Worm (Caenorhabditis elegans) whole organism, young adult: ENCODE data around the gene F26F12.4.
A peak's percentile ranks its signal among the peaks of the same experiment; 100 is the strongest.

Experiments
- B0336.3 ChIP-seq: fragments of 200-800 bp; sonication (Bioruptor generic); IDR thresholded peaks from 2 replicates; pipeline ENCODE4 v1.3.6; 2022; ENCODE audit warnings: missing genetic modification characterization, missing compliant biosample characterization
- C17E4.6 ChIP-seq: fragments of 200-800 bp; sonication (Bioruptor generic); IDR thresholded peaks from 2 replicates; pipeline ENCODE4 v1.3.6; 2022; ENCODE audit warnings: missing genetic modification reagents, missing genetic modification characterization, missing compliant biosample characterization
- F22D6.2 ChIP-seq: sonication (generic microtip); optimal IDR thresholded peaks from 2 replicates; lab custom pipeline; 2016; ENCODE audit warnings: mild to moderate bottlenecking, missing genetic modification characterization, missing compliant biosample characterization
- F23B12.7 ChIP-seq: sonication (generic microtip); optimal IDR thresholded peaks from 2 replicates; lab custom pipeline; 2017; ENCODE audit warnings: missing genetic modification characterization, mild to moderate bottlenecking, missing compliant biosample characterization, antibody characterized with exemption, moderate library complexity; ENCODE audit not compliant: insufficient read depth
- F49E8.2 ChIP-seq: sonication (generic microtip); optimal IDR thresholded peaks from 3 replicates; lab custom pipeline; 2017; ENCODE audit warnings: missing genetic modification characterization, mild to moderate bottlenecking, missing compliant biosample characterization, antibody characterized with exemption, moderate library complexity; ENCODE audit not compliant: insufficient read depth
- F52B5.7 ChIP-seq: sonication (generic microtip); optimal IDR thresholded peaks from 2 replicates; lab custom pipeline; 2016; ENCODE audit warnings: mild to moderate bottlenecking, missing genetic modification characterization, missing compliant biosample characterization
- F55B11.4 ChIP-seq: sonication (generic microtip); optimal IDR thresholded peaks from 2 replicates; lab custom pipeline; 2016; ENCODE audit warnings: missing compliant biosample characterization, missing genetic modification characterization, borderline replicate concordance; ENCODE audit not compliant: insufficient read depth
- K11D2.4 ChIP-seq: fragments of 200-800 bp; sonication (Bioruptor generic); IDR thresholded peaks from 2 replicates; pipeline ENCODE4 v1.3.6; 2022; ENCODE audit warnings: missing genetic modification reagents, missing genetic modification characterization, missing compliant biosample characterization
- Y53G8AR.9 ChIP-seq: fragments of 200-800 bp; sonication (Bioruptor generic); conservative IDR thresholded peaks from 2 replicates; pipeline ENCODE4 v1.3.6; 2022; ENCODE audit warnings: missing genetic modification reagents, missing genetic modification characterization, missing compliant biosample characterization
- Y95B8A.8 ChIP-seq: fragments of 200-800 bp; sonication (Bioruptor generic); IDR thresholded peaks from 2 replicates; pipeline ENCODE4 v1.3.6; 2022; ENCODE audit warnings: missing genetic modification reagents, missing genetic modification characterization, missing compliant biosample characterization
- attf-5 ChIP-seq: fragments of 200-800 bp; sonication (Bioruptor generic); optimal IDR thresholded peaks from 2 replicates; lab custom pipeline; 2018; ENCODE audit warnings: mild to moderate bottlenecking, missing genetic modification characterization, missing compliant biosample characterization
- bed-2 ChIP-seq: fragments of 200-800 bp; sonication (Bioruptor generic); IDR thresholded peaks from 2 replicates; pipeline ENCODE4 v1.3.6; 2022; ENCODE audit warnings: missing genetic modification reagents, missing genetic modification characterization, missing compliant biosample characterization
- ccch-3 ChIP-seq: fragments of 200-800 bp; sonication (Bioruptor generic); optimal IDR thresholded peaks from 2 replicates; lab custom pipeline; 2018; ENCODE audit warnings: mild to moderate bottlenecking, missing genetic modification characterization, missing compliant biosample characterization
- cebp-1 ChIP-seq, 2 experiments: fragments of 200-800 bp in 1 of 2; sonication (Bioruptor generic) in 1 of 2; sonication (generic microtip) in 1 of 2; IDR thresholded peaks in 1 of 2; optimal IDR thresholded peaks in 1 of 2; 2 replicates each; pipeline versions ENCODE4 v1.3.6 to Lab custom; 2017 to 2022; ENCODE audit warnings: missing compliant biosample characterization in 2 of 2, missing genetic modification characterization in 2 of 2, mild to moderate bottlenecking in 1 of 2, missing genetic modification reagents in 1 of 2, moderate library complexity in 1 of 2
- ceh-40 ChIP-seq: fragments of 200-800 bp; sonication (Bioruptor generic); IDR thresholded peaks from 2 replicates; pipeline ENCODE4 v1.3.6; 2022; ENCODE audit warnings: missing genetic modification characterization, missing compliant biosample characterization
- ceh-58 ChIP-seq: fragments of 200-800 bp; sonication (Bioruptor generic); IDR thresholded peaks from 2 replicates; pipeline ENCODE4 v1.3.6; 2022; ENCODE audit warnings: missing genetic modification characterization, missing compliant biosample characterization
- chd-7 ChIP-seq: sonication (generic microtip); optimal IDR thresholded peaks from 2 replicates; lab custom pipeline; 2016; ENCODE audit warnings: mild to moderate bottlenecking, missing genetic modification characterization, moderate library complexity, missing compliant biosample characterization
- die-1 ChIP-seq: sonication (generic microtip); optimal IDR thresholded peaks from 2 replicates; lab custom pipeline; 2016; ENCODE audit warnings: missing genotype, mild to moderate bottlenecking, missing genetic modification characterization, missing compliant biosample characterization
- dox-1 ChIP-seq: fragments of 200-800 bp; sonication (Bioruptor generic); IDR thresholded peaks from 2 replicates; pipeline ENCODE4 v1.3.6; 2022; ENCODE audit warnings: missing genetic modification reagents, missing genetic modification characterization, missing compliant biosample characterization
- dpff-1 ChIP-seq: sonication (generic microtip); optimal IDR thresholded peaks from 2 replicates; lab custom pipeline; 2017; ENCODE audit warnings: mild to moderate bottlenecking, missing genetic modification characterization, missing compliant biosample characterization
- egl-44 ChIP-seq: fragments of 200-800 bp; sonication (Bioruptor generic); IDR thresholded peaks from 2 replicates; pipeline ENCODE4 v1.3.6; 2022; ENCODE audit warnings: missing genetic modification reagents, missing genetic modification characterization, missing compliant biosample characterization
- ets-4 ChIP-seq: fragments of 200-800 bp; sonication (Bioruptor generic); optimal IDR thresholded peaks from 2 replicates; lab custom pipeline; 2018; ENCODE audit warnings: mild to moderate bottlenecking, missing genetic modification characterization, missing compliant biosample characterization
- fkh-3 ChIP-seq: sonication (generic microtip); optimal IDR thresholded peaks from 2 replicates; lab custom pipeline; 2016; ENCODE audit warnings: mild to moderate bottlenecking, missing genetic modification characterization, missing compliant biosample characterization
- hlh-26 ChIP-seq: fragments of 200-800 bp; sonication (Bioruptor generic); conservative IDR thresholded peaks from 2 replicates; pipeline ENCODE4 v1.3.6; 2022; ENCODE audit warnings: missing genetic modification reagents, missing genetic modification characterization, missing compliant biosample characterization
- let-607 ChIP-seq, 2 experiments: fragments of 200-800 bp in 1 of 2; sonication (Bioruptor generic) in 1 of 2; sonication (generic microtip) in 1 of 2; optimal IDR thresholded peaks; 2 replicates each; lab custom pipeline; 2016 to 2018; ENCODE audit warnings: mild to moderate bottlenecking in 2 of 2, missing compliant biosample characterization in 2 of 2, missing genetic modification characterization in 2 of 2, moderate library complexity in 2 of 2, missing genotype in 1 of 2
- lin-54 ChIP-seq: fragments of 200-800 bp; sonication (Bioruptor generic); optimal IDR thresholded peaks from 2 replicates; lab custom pipeline; 2018; ENCODE audit warnings: mild to moderate bottlenecking, missing genetic modification characterization, missing compliant biosample characterization
- lir-1 ChIP-seq: fragments of 200-800 bp; sonication (Bioruptor generic); conservative IDR thresholded peaks from 2 replicates; pipeline ENCODE4 v1.3.6; 2022; ENCODE audit warnings: missing genetic modification reagents, missing genetic modification characterization, missing compliant biosample characterization
- madf-3 ChIP-seq: fragments of 200-800 bp; sonication (Bioruptor generic); IDR thresholded peaks from 2 replicates; pipeline ENCODE4 v1.3.6; 2022; ENCODE audit warnings: missing genetic modification reagents, missing genetic modification characterization, missing compliant biosample characterization
- mxl-1 ChIP-seq: sonication (generic microtip); optimal IDR thresholded peaks from 2 replicates; lab custom pipeline; 2016; ENCODE audit warnings: missing genetic modification characterization, missing compliant biosample characterization
- nfya-1 ChIP-seq: sonication (generic microtip); optimal IDR thresholded peaks from 2 replicates; lab custom pipeline; 2017; ENCODE audit warnings: antibody characterized with exemption, missing compliant biosample characterization, missing genetic modification characterization, borderline replicate concordance; ENCODE audit not compliant: insufficient read depth
- nhr-120 ChIP-seq: fragments of 200-800 bp; sonication (Bioruptor generic); IDR thresholded peaks from 2 replicates; pipeline ENCODE4 v1.3.6; 2022; ENCODE audit warnings: missing genetic modification characterization, missing compliant biosample characterization
- nhr-179 ChIP-seq: sonication (generic microtip); optimal IDR thresholded peaks from 2 replicates; lab custom pipeline; 2016; ENCODE audit warnings: mild to moderate bottlenecking, missing genetic modification characterization, missing compliant biosample characterization
- nhr-80 ChIP-seq: sonication (generic microtip); optimal IDR thresholded peaks from 2 replicates; lab custom pipeline; 2016; ENCODE audit warnings: missing genetic modification characterization, missing compliant biosample characterization
- nhr-90 ChIP-seq: sonication (generic microtip); optimal IDR thresholded peaks from 2 replicates; lab custom pipeline; 2016; ENCODE audit warnings: missing genotype, mild to moderate bottlenecking, missing genetic modification characterization, missing compliant biosample characterization
- pha-4 ChIP-seq: fragments of 150-350 bp; sonication (generic microtip); optimal IDR thresholded peaks from 2 replicates; lab custom pipeline; 2014; ENCODE audit warnings: missing biosample characterization, missing genetic modification reagents, missing genetic modification characterization
- rec-8 ChIP-seq, 2 experiments: sonication (generic microtip); optimal IDR thresholded peaks; 2 replicates each; lab custom pipeline; 2016; ENCODE audit warnings: mild to moderate bottlenecking in 2 of 2, missing genetic modification characterization in 2 of 2, missing genetic modification reagents in 2 of 2, missing genotype in 2 of 2, missing biosample characterization in 1 of 2, missing compliant biosample characterization in 1 of 2, moderate library complexity in 1 of 2
- sea-2 ChIP-seq: fragments of 200-800 bp; sonication (Bioruptor generic); IDR thresholded peaks from 2 replicates; pipeline ENCODE4 v1.3.6; 2022; ENCODE audit warnings: missing genetic modification characterization, missing compliant biosample characterization
- snpc-1.1 ChIP-seq: sonication (generic microtip); optimal IDR thresholded peaks from 2 replicates; lab custom pipeline; 2017; ENCODE audit warnings: missing genetic modification characterization, mild to moderate bottlenecking, missing compliant biosample characterization, antibody characterized with exemption, moderate library complexity, missing genotype, missing genetic modification reagents; ENCODE audit not compliant: insufficient read depth
- tbp1 ChIP-seq: fragments of 200-800 bp; sonication (Bioruptor generic); optimal IDR thresholded peaks from 2 replicates; lab custom pipeline; 2018; ENCODE audit warnings: mild to moderate bottlenecking, missing genetic modification characterization, missing compliant biosample characterization
- tlf-1 ChIP-seq: fragments of 200-800 bp; sonication (Bioruptor generic); optimal IDR thresholded peaks from 2 replicates; lab custom pipeline; 2018; ENCODE audit warnings: mild to moderate bottlenecking, missing genetic modification characterization, missing compliant biosample characterization
- zfh-2 ChIP-seq: fragments of 200-800 bp; sonication (Bioruptor generic); conservative IDR thresholded peaks from 2 replicates; pipeline ENCODE4 v1.3.6; 2022; ENCODE audit warnings: missing genetic modification reagents, missing genetic modification characterization, missing compliant biosample characterization
- ztf-3 ChIP-seq: fragments of 200-800 bp; sonication (Bioruptor generic); optimal IDR thresholded peaks from 2 replicates; lab custom pipeline; 2018; ENCODE audit warnings: mild to moderate bottlenecking, missing genetic modification characterization, missing compliant biosample characterization

The F26F12.4 gene

DNA sequence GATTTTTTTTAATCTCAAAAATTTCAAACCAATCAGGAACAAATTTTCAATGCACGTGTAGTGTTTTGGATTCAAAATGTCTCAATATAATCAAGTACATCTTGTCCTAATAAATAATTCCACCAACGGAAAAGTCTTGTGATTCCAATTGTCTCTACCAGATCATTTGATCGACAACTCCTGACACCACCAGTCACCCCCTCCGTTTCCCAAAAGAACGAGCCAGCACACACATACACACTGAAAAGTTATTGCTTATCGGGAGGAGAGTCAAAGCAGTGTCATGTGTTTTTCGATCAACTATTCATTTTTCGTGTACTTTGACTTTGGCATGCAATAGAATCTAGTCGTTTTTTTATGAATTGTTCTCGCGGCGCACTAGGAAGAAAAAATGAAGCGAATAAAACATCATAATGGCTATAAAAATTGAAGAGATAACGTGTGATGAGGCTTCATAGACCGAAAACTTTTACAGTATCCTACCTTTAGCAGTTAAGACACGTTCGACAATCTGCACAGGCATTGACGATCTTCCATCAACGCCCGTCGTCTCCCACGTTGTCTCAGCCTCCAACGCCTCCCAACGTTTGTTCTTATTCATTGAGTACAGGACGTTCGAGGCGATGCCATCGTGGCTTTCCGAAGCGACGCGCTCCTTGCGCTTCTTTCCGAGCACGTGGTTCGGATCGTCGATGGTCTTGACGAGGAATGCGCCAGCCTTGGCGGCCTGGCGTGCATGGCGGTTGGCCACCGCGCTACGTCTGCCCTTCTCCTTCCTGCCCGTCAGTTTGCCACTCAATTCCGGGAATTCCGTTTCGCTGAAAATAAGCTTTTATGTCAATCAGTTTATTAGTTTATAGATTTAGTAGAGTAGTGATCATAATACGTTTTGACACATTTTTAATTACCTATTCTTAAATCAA lies 25.5 kb downstream of the F26F12.4 start (continued):
- TF ChIP-seq cebp-1 (GFP tag; IDR thresholded peaks at IDR 0.05; lab: Robert Waterston, UW): peak; percentile 76
- TF ChIP-seq cebp-1 (tag; optimal IDR thresholded peaks at IDR 0.05; lab: Kevin White, UChicago): peak; percentile 59
- TF ChIP-seq lin-54 (GFP tag; lab: Kevin White, UChicago): peak; percentile 17
- TF ChIP-seq F55B11.4: no peak
- peak; percentile 51; the same call in 1 of the 2 replicates for TF ChIP-seq dox-1
- TF ChIP-seq ceh-40 (GFP tag; lab: Robert Waterston, UW): no peak
- TF ChIP-seq dpff-1 (tag; lab: Kevin White, UChicago): no peak
- peak; percentile 81; the same call in 1 of the 2 replicates for TF ChIP-seq Y95B8A.8 (GFP tag; lab: Robert Waterston, UW)
- no peak for TF ChIP-seq F49E8.2 (tag; lab: Kevin White, UChicago)
- TF ChIP-seq nhr-80 (tag; lab: Kevin White, UChicago): peak; percentile 78
- TF ChIP-seq egl-44 (GFP tag; lab: Robert Waterston, UW): peak; percentile 60; the same call in 1 of the 2 replicates
- TF ChIP-seq sea-2: no peak
- TF ChIP-seq fkh-3 (tag; lab: Kevin White, UChicago): peak; percentile 40
- TF ChIP-seq ccch-3 (GFP tag; lab: Kevin White, UChicago): no peak
- TF ChIP-seq hlh-26: no peak
- TF ChIP-seq nhr-179 (tag; lab: Kevin White, UChicago): no peak
- 0 out of 2 replicates have a peak, but pooled peaks have one; percentile 21 for TF ChIP-seq nhr-120 (GFP tag; lab: Robert Waterston, UW)
- no peak; the same call in 1 of the 2 replicates for TF ChIP-seq B0336.3 (GFP tag; lab: Robert Waterston, UW)
- TF ChIP-seq lir-1 (GFP tag; lab: Robert Waterston, UW): peak; percentile 32; the same call in 1 of the 2 replicates
- peak; percentile 19 for TF ChIP-seq attf-5 (GFP tag; lab: Kevin White, UChicago)
- TF ChIP-seq nhr-90 (tag; lab: Kevin White, UChicago): no peak
- peak; percentile 44 for TF ChIP-seq chd-7 (tag; lab: Kevin White, UChicago)
- TF ChIP-seq madf-3 (GFP tag; lab: Robert Waterston, UW): peak; percentile 71; the same call in 1 of the 2 replicates
- no peak for TF ChIP-seq rec-8 (tag; optimal IDR thresholded peaks at IDR 0.05; lab: Kevin White, UChicago)
- peak; percentile 56 for TF ChIP-seq K11D2.4 (GFP tag; lab: Robert Waterston, UW)
- no peak for TF ChIP-seq let-607 (tag; optimal IDR thresholded peaks at IDR 0.05; lab: Kevin White, UChicago)
- TF ChIP-seq tbp1 (GFP tag; lab: Kevin White, UChicago): peak; percentile 12
- TF ChIP-seq C17E4.6 (GFP tag; lab: Robert Waterston, UW): 0 out of 2 replicates have a peak, but pooled peaks have one; percentile 21
- TF ChIP-seq pha-4: peak; percentile 85
- no peak for TF ChIP-seq mxl-1 (tag; lab: Kevin White, UChicago)
- TF ChIP-seq snpc-1.1 (tag; lab: Kevin White, UChicago): no peak
- TF ChIP-seq F23B12.7 (tag; lab: Kevin White, UChicago): peak; percentile 31
- no peak for TF ChIP-seq die-1 (tag; lab: Kevin White, UChicago)
- 0 out of 2 replicates have a peak, but pooled peaks have one; percentile 5 for TF ChIP-seq ceh-58

DNA sequence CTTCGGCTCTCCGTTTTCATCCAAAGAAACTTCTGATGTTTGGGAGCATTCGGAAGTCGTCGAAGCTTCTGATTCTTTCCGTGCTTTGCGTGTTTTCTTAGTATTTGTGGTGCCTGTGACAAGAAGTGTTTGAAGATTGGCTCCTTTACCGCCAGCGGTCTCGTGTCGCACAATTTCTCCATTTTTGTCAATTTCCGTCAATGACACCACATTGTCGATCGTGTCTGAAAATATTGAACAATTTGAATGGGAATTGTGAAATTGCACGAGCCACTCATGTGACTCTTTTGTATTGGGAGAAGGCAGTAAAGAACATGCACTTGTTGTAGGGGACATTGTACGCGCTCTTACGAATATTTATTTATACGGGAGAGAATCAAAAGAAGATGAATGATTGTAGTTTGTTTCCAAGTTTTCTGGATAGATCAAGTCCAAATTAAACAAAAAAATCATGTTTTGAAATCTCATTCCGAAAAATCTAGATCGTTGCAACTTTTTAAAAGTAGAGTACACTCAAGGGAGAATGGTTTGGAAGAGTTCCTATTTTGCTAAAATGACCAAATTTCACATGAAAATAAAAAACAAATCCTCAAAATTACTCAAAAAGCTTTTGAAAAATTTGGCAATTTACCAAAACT lies 26.5 kb downstream of the F26F12.4 start:
- peak; percentile 9 for TF ChIP-seq nhr-80 (tag; lab: Kevin White, UChicago)
- peak; percentile 33; the same call in 1 of the 2 replicates for TF ChIP-seq madf-3 (GFP tag; lab: Robert Waterston, UW)
- no peak for TF ChIP-seq F22D6.2 (tag; lab: Kevin White, UChicago)
- no peak for TF ChIP-seq ets-4
- TF ChIP-seq let-607 (tag; optimal IDR thresholded peaks at IDR 0.05; lab: Kevin White, UChicago): no peak
- TF ChIP-seq Y95B8A.8 (GFP tag; lab: Robert Waterston, UW): peak; percentile 64; the same call in 1 of the 2 replicates
- TF ChIP-seq F52B5.7 (tag; lab: Kevin White, UChicago): peak; percentile 50
- TF ChIP-seq Y53G8AR.9 (GFP tag; lab: Robert Waterston, UW): peak; percentile 59; the same call in 1 of the 2 replicates
- no peak for TF ChIP-seq nfya-1 (tag; lab: Kevin White, UChicago)
- TF ChIP-seq ztf-3 (GFP tag; lab: Kevin White, UChicago): no peak
- no peak for TF ChIP-seq bed-2 (GFP tag; lab: Robert Waterston, UW)
- no peak for TF ChIP-seq zfh-2 (GFP tag; lab: Robert Waterston, UW)
- TF ChIP-seq sea-2: 0 out of 2 replicates have a peak, but pooled peaks have one; percentile 73
- TF ChIP-seq tlf-1: peak; percentile 25
